Fruit fly (Drosophila melanogaster) whole organism, embryonic: ENCODE results near the gene CG42263.

Source experiments
- Abd-B ChIP-seq: fragments of 200-800 bp; sonication (Bioruptor generic); optimal IDR thresholded peaks from 2 replicates; lab custom pipeline; 2018; ENCODE audit warnings: missing biosample characterization, mild to moderate bottlenecking, missing genetic modification characterization, moderate library complexity
- Atf6 ChIP-seq: fragments of 200-800 bp; sonication (Bioruptor generic); IDR thresholded peaks from 2 replicates; pipeline ENCODE4 v1.3.6; 2022; ENCODE audit warnings: missing biosample characterization, missing genetic modification characterization
- Awh ChIP-seq: fragments of 200-800 bp; sonication (Bioruptor generic); IDR thresholded peaks from 2 replicates; pipeline ENCODE4, ENCODE4 v1.3.6; 2022; ENCODE audit warnings: missing biosample characterization, missing genetic modification characterization
- CG12104 ChIP-seq: fragments of 200-800 bp; sonication (Bioruptor generic); optimal IDR thresholded peaks from 3 replicates; lab custom pipeline; 2016; ENCODE audit warnings: missing biosample characterization, missing genetic modification characterization
- CG13296 ChIP-seq: fragments of 200-800 bp; sonication (Bioruptor generic); optimal IDR thresholded peaks from 3 replicates; lab custom pipeline; 2018; ENCODE audit warnings: missing biosample characterization, mild to moderate bottlenecking, missing genetic modification characterization
- CG13894 ChIP-seq: fragments of 200-800 bp; sonication (Bioruptor generic); optimal IDR thresholded peaks from 3 replicates; lab custom pipeline; 2018; ENCODE audit warnings: missing biosample characterization, mild to moderate bottlenecking, missing genetic modification characterization, moderate library complexity
- CG14050 ChIP-seq: fragments of 200-800 bp; sonication (Bioruptor generic); IDR thresholded peaks from 3 replicates; pipeline ENCODE4 v1.3.6; 2022; ENCODE audit warnings: missing biosample characterization, missing genetic modification characterization
- CG14710 ChIP-seq: fragments of 200-800 bp; sonication (Bioruptor generic); optimal IDR thresholded peaks from 3 replicates; lab custom pipeline; 2019; ENCODE audit warnings: missing biosample characterization, mild to moderate bottlenecking, missing genetic modification characterization, moderate library complexity
- CG14860 ChIP-seq: fragments of 200-800 bp; sonication (Bioruptor generic); IDR thresholded peaks from 3 replicates; pipeline ENCODE4 v1.3.6; 2022; ENCODE audit warnings: missing biosample characterization, missing genetic modification characterization; ENCODE audit not compliant: partially characterized antibody
- CG1602 ChIP-seq: fragments of 200-800 bp; sonication (Bioruptor generic); optimal IDR thresholded peaks from 3 replicates; lab custom pipeline; 2016; ENCODE audit warnings: missing biosample characterization, missing genetic modification characterization
- CG17568 ChIP-seq: fragments of 200-800 bp; sonication (Bioruptor generic); optimal IDR thresholded peaks from 2 replicates; lab custom pipeline; 2018; ENCODE audit warnings: missing biosample characterization, mild to moderate bottlenecking, missing genetic modification characterization, moderate library complexity
- CG1832 ChIP-seq: fragments of 200-800 bp; sonication (Bioruptor generic); optimal IDR thresholded peaks from 2 replicates; lab custom pipeline; 2017; ENCODE audit warnings: missing biosample characterization, mild to moderate bottlenecking, missing genetic modification characterization, inconsistent platforms
- CG2120 ChIP-seq: fragments of 200-800 bp; sonication (Bioruptor generic); optimal IDR thresholded peaks from 3 replicates; lab custom pipeline; 2016; ENCODE audit warnings: missing biosample characterization, missing genetic modification characterization
- CG3065 ChIP-seq: fragments of 200-800 bp; sonication (Bioruptor generic); optimal IDR thresholded peaks from 2 replicates; lab custom pipeline; 2016; ENCODE audit warnings: missing biosample characterization, missing genetic modification characterization
- CG32532 ChIP-seq: fragments of 200-800 bp; sonication (Bioruptor generic); IDR thresholded peaks from 2 replicates; pipeline ENCODE4 v1.3.6; 2022; ENCODE audit warnings: missing biosample characterization, missing genetic modification characterization
- CG34376 ChIP-seq: fragments of 200-800 bp; sonication (Bioruptor generic); optimal IDR thresholded peaks from 2 replicates; lab custom pipeline; 2018; ENCODE audit warnings: missing biosample characterization, mild to moderate bottlenecking, missing genetic modification characterization
- CG3847 ChIP-seq: fragments of 200-800 bp; sonication (Bioruptor generic); IDR thresholded peaks from 2 replicates; pipeline ENCODE4 v1.3.6; 2022; ENCODE audit warnings: missing biosample characterization, missing genetic modification characterization
- CG4360 ChIP-seq: fragments of 200-800 bp; sonication (Bioruptor generic); IDR thresholded peaks from 2 replicates; pipeline ENCODE4 v1.3.6; 2022; ENCODE audit warnings: missing biosample characterization, missing genetic modification characterization
- CG4617 ChIP-seq: fragments of 200-800 bp; sonication (Bioruptor generic); optimal IDR thresholded peaks from 3 replicates; lab custom pipeline; 2016; ENCODE audit warnings: missing biosample characterization, missing genetic modification characterization, borderline replicate concordance
- CG6854 ChIP-seq: fragments of 200-800 bp; sonication (Bioruptor generic); optimal IDR thresholded peaks from 3 replicates; lab custom pipeline; 2017; ENCODE audit warnings: missing biosample characterization, mild to moderate bottlenecking, missing genetic modification characterization
- CG8478 ChIP-seq: fragments of >200 bp; optimal IDR thresholded peaks from 2 replicates; lab custom pipeline; 2018
- Chrac-16 ChIP-seq: fragments of 200-800 bp; sonication (Bioruptor generic); optimal IDR thresholded peaks from 3 replicates; lab custom pipeline; 2016; ENCODE audit warnings: missing biosample characterization, missing genetic modification characterization
- CrebB ChIP-seq: fragments of 200-800 bp; sonication (Bioruptor generic); optimal IDR thresholded peaks from 3 replicates; lab custom pipeline; 2018; ENCODE audit warnings: missing biosample characterization, mild to moderate bottlenecking, missing genetic modification characterization
- Dad ChIP-seq: fragments of 200-800 bp; sonication (Bioruptor generic); optimal IDR thresholded peaks from 3 replicates; lab custom pipeline; 2016; ENCODE audit warnings: missing biosample characterization, missing genetic modification characterization
- HHEX ChIP-seq: fragments of 200-800 bp; sonication (Bioruptor generic); optimal IDR thresholded peaks from 3 replicates; lab custom pipeline; 2017; ENCODE audit warnings: missing biosample characterization, mild to moderate bottlenecking, missing genetic modification characterization, missing genetic modification reagents
- HLH54F ChIP-seq: fragments of 200-800 bp; sonication (Bioruptor generic); optimal IDR thresholded peaks from 3 replicates; lab custom pipeline; 2016; ENCODE audit warnings: missing biosample characterization, missing genetic modification characterization
- Hr51 ChIP-seq, 2 experiments: fragments of 200-800 bp; sonication (Bioruptor generic); optimal IDR thresholded peaks; 2 replicates in 1 of 2; 3 replicates in 1 of 2; lab custom pipeline; 2016 to 2018; ENCODE audit warnings: missing biosample characterization in 2 of 2, missing genetic modification characterization in 2 of 2, mild to moderate bottlenecking in 1 of 2, moderate library complexity in 1 of 2
- Lhr ChIP-seq: fragments of 200-800 bp; sonication (Bioruptor generic); optimal IDR thresholded peaks from 3 replicates; lab custom pipeline; 2017; ENCODE audit warnings: mild to moderate bottlenecking, missing biosample characterization, missing genetic modification reagents, missing genetic modification characterization
- Lpt ChIP-seq: fragments of >200 bp; optimal IDR thresholded peaks from 2 replicates; lab custom pipeline; 2018; ENCODE audit warnings: missing biosample characterization, missing genetic modification characterization
- Myb ChIP-seq: fragments of 200-800 bp; sonication (Bioruptor generic); optimal IDR thresholded peaks from 2 replicates; lab custom pipeline; 2016; ENCODE audit warnings: missing biosample characterization, missing genetic modification characterization
- Sox100B ChIP-seq: fragments of 200-800 bp; sonication (Bioruptor generic); optimal IDR thresholded peaks from 3 replicates; lab custom pipeline; 2018; ENCODE audit warnings: missing biosample characterization, mild to moderate bottlenecking, missing genetic modification characterization
- Sox102F ChIP-seq: fragments of 200-800 bp; sonication (Bioruptor generic); optimal IDR thresholded peaks from 2 replicates; lab custom pipeline; 2018; ENCODE audit warnings: missing biosample characterization, mild to moderate bottlenecking, missing genetic modification characterization, moderate library complexity
- ara ChIP-seq: fragments of 200-800 bp; sonication (Bioruptor generic); IDR thresholded peaks from 2 replicates; pipeline ENCODE4 v1.3.6; 2022; ENCODE audit warnings: missing biosample characterization, missing genetic modification characterization
- az2 ChIP-seq: fragments of 200-800 bp; sonication (Bioruptor generic); optimal IDR thresholded peaks from 3 replicates; lab custom pipeline; 2016; ENCODE audit warnings: missing biosample characterization, missing genetic modification characterization
- bab2 ChIP-seq: fragments of 200-800 bp; sonication (Bioruptor generic); optimal IDR thresholded peaks from 2 replicates; lab custom pipeline; 2016; ENCODE audit warnings: missing biosample characterization, missing genetic modification characterization
- crc ChIP-seq: fragments of 200-800 bp; sonication (Bioruptor generic); optimal IDR thresholded peaks from 2 replicates; lab custom pipeline; 2016; ENCODE audit warnings: missing biosample characterization, missing genetic modification characterization
- crol ChIP-seq: fragments of 200-800 bp; sonication (Bioruptor generic); IDR thresholded peaks from 2 replicates; pipeline ENCODE4 v1.3.6; 2022; ENCODE audit warnings: missing biosample characterization, missing genetic modification characterization
- fru ChIP-seq: fragments of >200 bp; optimal IDR thresholded peaks from 2 replicates; lab custom pipeline; 2017
- gfzf ChIP-seq: fragments of 200-800 bp; sonication (Bioruptor generic); optimal IDR thresholded peaks from 2 replicates; lab custom pipeline; 2016; ENCODE audit warnings: missing biosample characterization, mild to moderate bottlenecking, missing genetic modification characterization, moderate library complexity
- h ChIP-seq: fragments of >200 bp; optimal IDR thresholded peaks from 2 replicates; lab custom pipeline; 2017
- hkb ChIP-seq, 2 experiments: fragments of 200-800 bp in 1 of 2; fragments of >200 bp in 1 of 2; sonication (Bioruptor generic) in 1 of 2; IDR thresholded peaks in 1 of 2; optimal IDR thresholded peaks in 1 of 2; 2 replicates each; pipeline versions ENCODE4 v1.3.6 to Lab custom; 2017 to 2022; ENCODE audit warnings: missing biosample characterization in 1 of 2, missing genetic modification characterization in 1 of 2
- kah ChIP-seq: fragments of 200-800 bp; sonication (Bioruptor generic); optimal IDR thresholded peaks from 2 replicates; lab custom pipeline; 2018; ENCODE audit warnings: missing biosample characterization, mild to moderate bottlenecking, missing genetic modification characterization
- oc ChIP-seq: fragments of 200-800 bp; sonication (Bioruptor generic); optimal IDR thresholded peaks from 2 replicates; lab custom pipeline; 2018; ENCODE audit warnings: missing biosample characterization, mild to moderate bottlenecking, missing genetic modification characterization, moderate library complexity
- sd ChIP-seq: fragments of 200-800 bp; sonication (Bioruptor generic); optimal IDR thresholded peaks from 3 replicates; lab custom pipeline; 2018; ENCODE audit warnings: missing biosample characterization, mild to moderate bottlenecking, missing genetic modification characterization, moderate library complexity
- sens-2 ChIP-seq: fragments of 200-800 bp; sonication (Bioruptor generic); IDR thresholded peaks from 2 replicates; pipeline ENCODE4 v1.3.6; 2022; ENCODE audit warnings: missing biosample characterization, missing genetic modification characterization
- sima ChIP-seq: fragments of 200-800 bp; sonication (Bioruptor generic); optimal IDR thresholded peaks from 2 replicates; lab custom pipeline; 2016; ENCODE audit warnings: missing biosample characterization, missing genetic modification characterization
- slou ChIP-seq: fragments of 200-800 bp; sonication (Bioruptor generic); optimal IDR thresholded peaks from 3 replicates; lab custom pipeline; 2016; ENCODE audit warnings: missing biosample characterization, missing genetic modification characterization
- sug ChIP-seq: fragments of 200-800 bp; optimal IDR thresholded peaks from 2 replicates; lab custom pipeline; 2019; ENCODE audit warnings: missing biosample characterization, mild to moderate bottlenecking, missing genetic modification characterization, moderate library complexity
- tna ChIP-seq: fragments of 200-800 bp; sonication (Bioruptor generic); IDR thresholded peaks from 2 replicates; pipeline ENCODE4 v1.3.6; 2022; ENCODE audit warnings: missing biosample characterization, missing genetic modification characterization; ENCODE audit not compliant: partially characterized antibody
- wek ChIP-seq: fragments of 200-800 bp; sonication (Bioruptor generic); optimal IDR thresholded peaks from 3 replicates; lab custom pipeline; 2018; ENCODE audit warnings: missing biosample characterization, mild to moderate bottlenecking, missing genetic modification characterization, moderate library complexity

Gene CG42263

dm6 chr3L:20002482-20003234, 47.1 kb upstream of the CG42263 start, which contains the start of gene CG7668 (continued):
- TF ChIP-seq h (no peak), CG34376 (GFP tag; lab: Kevin White, UChicago) (peak; percentile 81), Dad (GFP tag; lab: Kevin White, UChicago) (peak; percentile 74), CrebB (tag; lab: Kevin White, UChicago) (peak; percentile 87), bab2 (GFP tag; lab: Kevin White, UChicago) (peak; percentile 86), CG32532 (GFP tag; lab: Robert Waterston, UW) (peak; percentile 94), CG14050 (GFP tag; lab: Robert Waterston, UW) (peak; percentile 89), HHEX (GFP tag; lab: Kevin White, UChicago) (peak; percentile 88), CG1832 (GFP tag; lab: Kevin White, UChicago) (no peak), CG17568 (GFP tag; lab: Kevin White, UChicago) (peak; percentile 85), hkb (optimal IDR thresholded peaks at IDR 0.05; lab: Kevin White, UChicago) (no peak), hkb (GFP tag; IDR thresholded peaks at IDR 0.05; lab: Robert Waterston, UW) (peak; percentile 96), CG3065 (peak; percentile 59), kah (GFP tag; lab: Kevin White, UChicago) (peak; percentile 67), CG8478 (lab: Kevin White, UChicago) (no peak), CG13894 (tag; lab: Kevin White, UChicago) (peak; percentile 92), Chrac-16 (GFP tag; lab: Kevin White, UChicago) (peak; percentile 83), crol (GFP tag; lab: Robert Waterston, UW) (no peak), Abd-B (GFP tag; lab: Kevin White, UChicago) (no peak), gfzf (peak; percentile 81), Lhr (peak; percentile 82), CG2120 (peak; percentile 93), sd (tag; lab: Kevin White, UChicago) (peak; percentile 64), CG14860 (GFP tag; lab: Robert Waterston, UW) (peak; percentile 39; the same call in 1 of the 3 replicates), CG4360 (GFP tag; lab: Robert Waterston, UW) (peak; percentile 64), fru (lab: Kevin White, UChicago) (no peak), crc (GFP tag; lab: Kevin White, UChicago) (peak; percentile 69), Atf6 (peak; percentile 90), Hr51 (GFP tag; optimal IDR thresholded peaks at IDR 0.05; lab: Kevin White, UChicago) (peak; percentile 77 to 92), slou (GFP tag; lab: Kevin White, UChicago) (peak; percentile 69), az2 (peak; percentile 91), ara (no peak; the same call in 1 of the 2 replicates), CG3847 (GFP tag; lab: Robert Waterston, UW) (peak; percentile 86), CG12104 (GFP tag; lab: Kevin White, UChicago) (peak; percentile 78), sens-2 (peak; percentile 88), CG13296 (GFP tag; lab: Kevin White, UChicago) (peak; percentile 92), sima (GFP tag; lab: Kevin White, UChicago) (peak; percentile 23), Awh (GFP tag; lab: Robert Waterston, UW) (no peak), oc (tag; lab: Kevin White, UChicago) (peak; percentile 92), Lpt (GFP tag; lab: Kevin White, UChicago) (no peak), sug (tag; lab: Kevin White, UChicago) (peak; percentile 84), Myb (GFP tag; lab: Kevin White, UChicago) (peak; percentile 63), CG1602 (peak; percentile 92), tna (GFP tag; lab: Robert Waterston, UW) (no peak), HLH54F (GFP tag; lab: Kevin White, UChicago) (peak; percentile 80), CG14710 (tag; lab: Kevin White, UChicago) (peak; percentile 92), wek (GFP tag; lab: Kevin White, UChicago) (peak; percentile 98), CG4617 (GFP tag; lab: Kevin White, UChicago) (peak; percentile 85), Sox100B (peak; percentile 83), Sox102F (GFP tag; lab: Kevin White, UChicago) (peak; percentile 93), CG6854 (GFP tag; lab: Kevin White, UChicago) (peak; percentile 83)
